Worm (Caenorhabditis elegans) whole organism, L4/young adult: ENCODE results near the gene F20D6.6.

Experiments used
- W03F9.2 ChIP-seq: fragments of 150-350 bp; optimal IDR thresholded peaks from 2 replicates; lab custom pipeline; 2014; ENCODE audit warnings: missing biosample characterization, missing genetic modification characterization
- dao-5 ChIP-seq: sonication (generic microtip); optimal IDR thresholded peaks from 2 replicates; lab custom pipeline; 2016; ENCODE audit warnings: missing genotype, missing genetic modification characterization, moderate library complexity, missing compliant biosample characterization
- him-1 ChIP-seq: sonication (generic microtip); optimal IDR thresholded peaks from 2 replicates; lab custom pipeline; 2016; ENCODE audit warnings: missing genotype, missing genetic modification reagents, missing genetic modification characterization, missing compliant biosample characterization

F20D6.6 gene

DNA sequence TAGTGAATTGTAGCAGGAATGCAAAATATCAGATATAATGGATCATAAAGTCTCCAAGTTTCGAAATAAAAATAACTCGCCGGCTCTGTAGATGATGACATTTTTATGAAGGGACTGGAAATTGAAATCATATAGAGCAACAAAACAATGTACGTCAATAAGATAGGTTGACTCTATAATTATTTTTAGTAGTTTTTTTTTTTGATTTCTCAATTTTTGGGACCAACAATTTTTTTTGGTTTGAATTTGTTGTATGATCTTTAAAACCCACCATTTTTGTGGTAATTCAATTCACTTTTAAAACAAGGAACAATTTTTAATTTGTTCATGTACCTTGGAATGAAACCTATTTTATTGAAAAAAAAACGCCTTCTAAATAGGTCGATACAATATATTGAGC is 30.3 kb downstream of the F20D6.6 start, which contains the start of gene F20D6.12:
Gene F20D6.12, minus strand, starts transcription at position 101 of the 400 bp plus-strand sequence.
- no peak for TF ChIP-seq him-1 (tag; lab: Kevin White, UChicago)
- TF ChIP-seq dao-5 (tag; lab: Kevin White, UChicago): no peak
- TF ChIP-seq W03F9.2 (tag; lab: Kevin White, UChicago): no peak

ce11 chrV:8190430-8190829 is 30.7 kb downstream of the F20D6.6 start, which contains the start of gene F20D6.1:
TSS of gene F20D6.1 (plus strand) at chrV:8190730.
- TF ChIP-seq dao-5 (tag; lab: Kevin White, UChicago) (no peak), him-1 (tag; lab: Kevin White, UChicago) (no peak), W03F9.2 (tag; lab: Kevin White, UChicago) (no peak)

DNA sequence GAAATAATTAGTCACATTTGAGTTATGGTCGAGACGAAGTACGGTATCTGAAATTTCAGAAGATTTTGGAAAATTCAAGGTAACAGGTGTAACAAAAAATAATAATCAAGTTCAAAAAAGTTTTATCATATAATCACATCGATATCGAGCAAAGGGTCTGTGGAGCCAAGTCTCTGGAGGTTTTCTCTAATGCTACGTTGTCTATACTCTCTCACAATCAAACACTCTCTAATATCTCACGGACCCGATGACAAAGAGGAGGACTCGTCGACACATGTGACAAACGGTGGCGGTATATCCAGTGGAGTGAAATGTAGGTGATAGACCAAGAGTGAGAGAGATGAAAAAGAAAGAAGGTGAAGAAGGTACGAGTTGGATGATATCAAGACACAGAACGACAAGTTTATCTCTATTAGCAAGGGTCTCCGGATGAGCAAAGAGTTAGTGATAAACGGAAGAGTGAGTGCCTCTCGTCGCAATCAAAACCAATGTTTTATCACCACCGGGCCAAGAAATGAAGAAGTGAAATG is 36.2 kb downstream of the F20D6.6 start, which contains the start of gene F20D6.10:
Gene F20D6.10, minus strand, starts transcription at position 51 of the 530 bp plus-strand sequence.
- TF ChIP-seq him-1 (tag; lab: Kevin White, UChicago) (no peak), dao-5 (tag; lab: Kevin White, UChicago) (no peak), W03F9.2 (tag; lab: Kevin White, UChicago) (no peak)

DNA sequence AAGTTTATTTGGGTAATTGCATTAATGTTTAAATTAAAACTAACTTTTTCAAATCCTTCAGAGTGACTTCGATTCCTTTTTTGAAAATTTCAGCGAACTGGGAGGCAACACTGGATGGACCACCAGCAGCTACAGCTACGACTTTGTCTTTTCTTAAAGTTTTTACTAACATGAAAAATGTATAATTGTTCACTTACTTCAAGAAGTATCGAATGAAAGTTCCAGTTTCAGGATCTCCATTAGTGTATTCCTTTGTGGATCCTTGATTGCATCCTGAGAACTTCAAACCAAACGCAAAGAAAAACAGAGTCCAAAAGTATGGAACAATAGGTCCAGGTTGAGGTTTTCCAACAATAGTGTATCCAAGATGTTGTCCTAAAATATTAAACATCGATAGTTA is 37.3 kb downstream of the F20D6.6 start:
- TF ChIP-seq W03F9.2 (tag; lab: Kevin White, UChicago) (no peak), him-1 (tag; lab: Kevin White, UChicago) (no peak), dao-5 (tag; lab: Kevin White, UChicago) (no peak)

DNA sequence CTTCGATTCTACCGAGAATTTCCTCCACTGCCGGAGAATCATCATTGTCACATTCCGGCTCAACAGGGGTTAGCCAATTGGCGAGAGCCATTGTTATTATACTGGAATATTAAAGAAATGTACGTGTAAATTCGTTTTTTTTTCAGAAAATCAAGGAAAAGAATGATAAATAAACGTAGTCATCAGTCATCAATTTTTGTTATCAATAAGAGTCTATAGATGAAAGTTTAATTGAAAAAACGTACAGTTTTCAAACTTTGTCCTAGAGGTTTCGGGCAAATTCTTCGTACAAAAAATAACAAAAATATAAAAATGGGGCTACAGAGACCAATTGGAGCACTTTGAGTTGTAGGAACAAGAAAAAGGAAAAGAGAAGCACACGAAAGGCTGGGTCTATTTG is 39.3 kb downstream of the F20D6.6 start, which contains the start of gene F20D6.11:
Gene F20D6.11, minus strand, starts transcription at position 101 of the 400 bp plus-strand sequence.
- no peak for TF ChIP-seq W03F9.2 (tag; lab: Kevin White, UChicago)
- TF ChIP-seq him-1 (tag; lab: Kevin White, UChicago): no peak
- no peak for TF ChIP-seq dao-5 (tag; lab: Kevin White, UChicago)

DNA sequence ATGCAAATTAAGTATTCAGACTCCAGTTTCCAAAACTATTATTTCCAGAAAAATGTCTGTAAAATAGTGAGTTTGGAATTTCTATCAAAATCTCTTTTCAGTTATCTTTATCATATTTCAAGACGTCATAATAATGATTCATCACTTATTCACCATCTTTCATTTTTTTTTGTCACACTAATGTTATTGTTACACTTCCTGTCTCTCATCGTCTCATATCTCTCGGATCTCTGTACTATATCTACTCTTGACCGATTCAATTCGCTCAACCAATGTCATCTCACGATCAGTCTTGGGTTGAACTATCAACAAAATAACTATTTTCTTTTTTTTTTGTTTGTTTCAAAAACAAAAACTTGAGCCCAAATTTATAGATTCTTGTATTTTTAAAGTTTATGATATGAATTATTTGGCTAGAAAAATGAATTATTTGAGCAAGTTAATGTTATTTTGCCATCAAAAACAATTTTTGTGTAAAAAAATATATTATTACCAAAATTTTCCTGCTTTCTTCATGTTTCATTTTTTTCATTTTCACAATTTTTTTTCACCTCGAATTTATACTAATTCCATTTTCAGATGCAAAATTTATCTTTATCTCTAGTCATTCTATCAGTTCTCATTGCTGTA is 41.6 kb downstream of the F20D6.6 start, which contains the start of gene cri-2:
Gene cri-2, plus strand, starts transcription at position 580 of the 630 bp plus-strand sequence.
- TF ChIP-seq him-1 (tag; lab: Kevin White, UChicago) (no peak), W03F9.2 (tag; lab: Kevin White, UChicago) (no peak), dao-5 (tag; lab: Kevin White, UChicago) (no peak)

DNA sequence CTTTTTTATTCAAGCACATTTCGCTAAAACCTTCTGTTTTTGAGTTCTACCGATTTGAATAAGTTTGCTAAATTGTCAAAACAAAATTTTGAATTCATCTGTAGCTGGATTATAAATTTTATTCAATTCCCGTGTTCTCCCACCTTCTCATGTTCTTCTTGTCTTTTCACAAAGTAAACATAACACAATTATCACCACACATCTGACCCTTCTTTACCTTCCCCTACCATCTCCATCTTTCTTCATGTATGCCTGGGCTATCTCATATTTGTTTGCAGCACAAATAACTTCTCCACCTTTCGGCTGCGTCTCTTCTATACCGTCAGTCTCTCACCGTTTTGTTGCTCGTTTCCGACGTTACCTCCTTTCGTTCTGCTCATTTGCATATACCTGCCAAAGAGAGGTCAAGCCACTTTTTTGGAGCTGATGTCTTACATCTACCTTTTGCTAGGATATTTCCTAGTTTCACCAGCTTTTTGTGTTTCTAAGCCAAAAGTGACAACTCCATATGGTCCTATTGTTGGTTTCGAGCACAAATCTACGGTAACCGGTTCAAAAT is 43.4 kb downstream of the F20D6.6 start, which contains the start of gene cest-17:
Gene cest-17, plus strand, starts transcription at position 248 of the 559 bp plus-strand sequence.
- TF ChIP-seq him-1 (tag; lab: Kevin White, UChicago) (no peak), W03F9.2 (tag; lab: Kevin White, UChicago) (no peak), dao-5 (tag; lab: Kevin White, UChicago) (no peak)

- TF ChIP-seq W03F9.2 (tag; lab: Kevin White, UChicago) (no peak), dao-5 (tag; lab: Kevin White, UChicago) (no peak), him-1 (tag; lab: Kevin White, UChicago) (no peak)
These were observed 47.2 kb downstream of the F20D6.6 start, which contains the start of gene timp-1 for ce11 chrV:8206931-8207330. TSS of gene timp-1 (plus strand) at chrV:8207235.

- TF ChIP-seq W03F9.2 (tag; lab: Kevin White, UChicago): no peak
- TF ChIP-seq dao-5 (tag; lab: Kevin White, UChicago): no peak
- TF ChIP-seq him-1 (tag; lab: Kevin White, UChicago): no peak
These were observed 50.8 kb downstream of the F20D6.6 start for ce11 chrV:8210527-8210926.
